Fruit fly (Drosophila melanogaster) whole organism, prepupa: ENCODE data around the gene OdsH.

Experiments
- CG10669 ChIP-seq: fragments of 200-800 bp; sonication (Bioruptor generic); optimal IDR thresholded peaks from 3 replicates; lab custom pipeline; 2018; ENCODE audit warnings: missing biosample characterization, mild to moderate bottlenecking, missing genetic modification characterization, moderate library complexity
- CG16779 ChIP-seq: fragments of 200-800 bp; sonication (Bioruptor generic); optimal IDR thresholded peaks from 3 replicates; lab custom pipeline; 2017; ENCODE audit warnings: missing biosample characterization, mild to moderate bottlenecking, missing genetic modification characterization
- CG6854 ChIP-seq: fragments of 200-800 bp; sonication (Bioruptor generic); optimal IDR thresholded peaks from 2 replicates; lab custom pipeline; 2017; ENCODE audit warnings: missing biosample characterization, mild to moderate bottlenecking, missing genetic modification characterization
- Gug ChIP-seq: fragments of 200-800 bp; sonication (Bioruptor generic); IDR thresholded peaks from 2 replicates; pipeline ENCODE4 v1.3.6; 2022; ENCODE audit warnings: missing biosample characterization, missing genetic modification characterization
- Lpt ChIP-seq: fragments of 200-800 bp; sonication (Bioruptor generic); optimal IDR thresholded peaks from 3 replicates; lab custom pipeline; 2016; ENCODE audit warnings: missing biosample characterization, missing genetic modification characterization
- Sox14 ChIP-seq: fragments of 200-800 bp; sonication (Bioruptor generic); optimal IDR thresholded peaks from 3 replicates; lab custom pipeline; 2016; ENCODE audit warnings: missing biosample characterization, missing genetic modification characterization
- cyc ChIP-seq: fragments of 200-800 bp; sonication (Bioruptor generic); optimal IDR thresholded peaks from 3 replicates; lab custom pipeline; 2016; ENCODE audit warnings: missing biosample characterization, missing genetic modification characterization
- fd59A ChIP-seq: fragments of 200-800 bp; sonication (Bioruptor generic); optimal IDR thresholded peaks from 2 replicates; lab custom pipeline; 2017; ENCODE audit warnings: missing biosample characterization, mild to moderate bottlenecking, missing genetic modification characterization, missing genetic modification reagents
- fkh ChIP-seq: fragments of 200-800 bp; sonication (Bioruptor generic); optimal IDR thresholded peaks from 3 replicates; lab custom pipeline; 2017; ENCODE audit warnings: missing biosample characterization, mild to moderate bottlenecking, missing genetic modification characterization, moderate library complexity
- net ChIP-seq: fragments of 200-800 bp; sonication (Bioruptor generic); optimal IDR thresholded peaks from 3 replicates; lab custom pipeline; 2016; ENCODE audit warnings: missing biosample characterization, missing genetic modification characterization
- pdm3 ChIP-seq: fragments of 200-800 bp; sonication (Bioruptor generic); optimal IDR thresholded peaks from 3 replicates; lab custom pipeline; 2016; ENCODE audit warnings: missing biosample characterization, missing genetic modification characterization
- topi ChIP-seq: fragments of 200-800 bp; sonication (Bioruptor generic); optimal IDR thresholded peaks from 3 replicates; lab custom pipeline; 2016; ENCODE audit warnings: missing biosample characterization, missing genetic modification characterization

DNA sequence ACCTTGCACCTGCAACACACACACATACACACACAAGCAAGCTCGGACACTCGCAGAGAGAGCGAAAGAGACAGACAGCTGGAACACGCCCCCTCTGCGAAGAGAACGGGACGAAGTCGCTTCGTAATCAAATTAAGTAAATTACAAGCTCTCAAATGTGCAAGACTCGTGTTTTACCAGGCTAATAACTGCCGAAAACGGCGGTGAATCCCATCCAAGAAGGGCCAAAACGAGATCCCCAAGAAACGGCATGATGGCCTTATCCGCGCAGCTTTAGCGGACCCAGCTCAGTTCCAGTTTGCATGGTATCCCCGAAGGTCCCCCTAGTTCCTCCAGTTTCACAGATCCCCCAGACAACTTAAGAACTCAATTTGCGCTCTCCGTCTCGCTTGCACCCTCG lies 13.2 kb downstream of the OdsH start:
- TF ChIP-seq cyc (no peak), pdm3 (GFP tag; lab: Kevin White, UChicago) (no peak), CG10669 (GFP tag; lab: Kevin White, UChicago) (no peak), fd59A (GFP tag; lab: Kevin White, UChicago) (no peak), CG16779 (tag; lab: Kevin White, UChicago) (no peak), Gug (no peak), Lpt (GFP tag; lab: Kevin White, UChicago) (no peak), net (GFP tag; lab: Kevin White, UChicago) (no peak), topi (GFP tag; lab: Kevin White, UChicago) (no peak), CG6854 (GFP tag; lab: Kevin White, UChicago) (no peak), Sox14 (GFP tag; lab: Kevin White, UChicago) (no peak), fkh (GFP tag; lab: Kevin White, UChicago) (no peak)
